Fruit fly (Drosophila melanogaster) Kc167 (cell line): Measurements from ENCODE around the gene CG8360.

Experiments used
- h ChIP-seq: fragments of >200 bp; optimal IDR thresholded peaks from 3 replicates; lab custom pipeline; 2018; ENCODE audit warnings: missing external identifiers
- insv ChIP-seq: fragments of >200 bp; optimal IDR thresholded peaks from 3 replicates; lab custom pipeline; 2018; ENCODE audit warnings: missing external identifiers
- psq ChIP-seq: fragments of >200 bp; optimal IDR thresholded peaks from 2 replicates; lab custom pipeline; 2017; ENCODE audit warnings: missing external identifiers
- ttk ChIP-seq: sonication (Bioruptor generic); optimal IDR thresholded peaks from 2 replicates; lab custom pipeline; 2017; ENCODE audit warnings: missing external identifiers

DNA sequence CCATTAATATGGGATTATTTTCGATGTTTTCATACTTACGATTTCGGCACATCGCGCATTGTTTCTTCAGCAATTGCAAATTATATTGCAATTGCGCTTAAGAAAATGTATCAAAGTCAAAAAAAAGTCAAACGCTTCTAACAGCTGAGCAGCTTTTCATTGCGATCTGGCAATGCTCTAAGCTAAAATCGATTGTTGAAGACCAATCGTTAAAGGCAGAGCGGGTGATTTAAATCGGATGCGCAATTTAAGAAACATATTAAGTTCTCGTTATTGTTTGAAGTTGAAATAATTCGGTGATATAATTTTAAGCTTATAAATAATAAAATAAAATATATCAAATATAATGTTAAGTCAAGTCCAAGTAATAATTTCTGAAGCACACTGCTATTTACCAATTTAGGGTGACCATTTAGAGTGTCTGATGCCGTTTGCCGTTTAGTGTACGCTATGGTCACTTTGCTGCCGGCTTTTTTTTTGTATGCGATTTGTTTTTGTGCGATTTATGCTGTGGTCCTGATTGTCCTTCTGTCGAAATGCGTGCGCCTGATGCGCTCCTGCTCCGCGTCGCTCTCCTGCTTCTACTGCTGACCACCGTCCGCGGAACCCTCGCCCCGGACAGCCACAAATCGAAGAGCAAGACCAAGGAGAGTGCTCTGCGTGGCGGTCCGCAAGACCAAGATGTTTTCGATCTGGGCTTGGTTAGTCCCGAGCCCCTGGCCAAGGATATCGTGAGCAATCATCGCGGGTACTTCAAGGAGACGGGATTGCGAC is 15.8 kb upstream of the CG8360 start, which contains the start of the genes CG8475 and CG8460:
- no peak for TF ChIP-seq psq (lab: Kevin White, UChicago)
- no peak for TF ChIP-seq ttk (lab: Kevin White, UChicago)
- no peak for TF ChIP-seq insv (lab: Kevin White, UChicago)
- no peak for TF ChIP-seq h (lab: Kevin White, UChicago)
